Worm (Caenorhabditis elegans) whole organism, young adult: ENCODE measurements around the gene R09F10.5.

ENCODE experiments used
- B0035.1 ChIP-seq: sonication (generic microtip); optimal IDR thresholded peaks from 2 replicates; lab custom pipeline; 2016; ENCODE audit warnings: missing genetic modification characterization, mild to moderate bottlenecking, missing compliant biosample characterization, missing genotype, missing genetic modification reagents
- B0336.3 ChIP-seq: fragments of 200-800 bp; sonication (Bioruptor generic); IDR thresholded peaks from 2 replicates; pipeline ENCODE4 v1.3.6; 2022; ENCODE audit warnings: missing genetic modification characterization, missing compliant biosample characterization
- T26A5.8 ChIP-seq: sonication (generic microtip); optimal IDR thresholded peaks from 2 replicates; lab custom pipeline; 2016; ENCODE audit warnings: missing genetic modification characterization, missing compliant biosample characterization
- Y67H2A.10 ChIP-seq: fragments of 200-800 bp; sonication (Bioruptor generic); conservative IDR thresholded peaks from 2 replicates; pipeline ENCODE4 v1.3.6; 2022; ENCODE audit warnings: missing genetic modification reagents, missing genetic modification characterization, missing compliant biosample characterization
- Y95B8A.8 ChIP-seq: fragments of 200-800 bp; sonication (Bioruptor generic); IDR thresholded peaks from 2 replicates; pipeline ENCODE4 v1.3.6; 2022; ENCODE audit warnings: missing genetic modification reagents, missing genetic modification characterization, missing compliant biosample characterization
- ZK185.1 ChIP-seq: sonication (generic microtip); optimal IDR thresholded peaks from 2 replicates; lab custom pipeline; 2016; ENCODE audit warnings: mild to moderate bottlenecking, missing genetic modification characterization, missing compliant biosample characterization; ENCODE audit not compliant: poor library complexity, severe bottlenecking
- atf-7 ChIP-seq: sonication (generic microtip); optimal IDR thresholded peaks from 2 replicates; lab custom pipeline; 2017; ENCODE audit warnings: mild to moderate bottlenecking, missing genetic modification characterization, missing compliant biosample characterization
- ccch-3 ChIP-seq: fragments of 200-800 bp; sonication (Bioruptor generic); optimal IDR thresholded peaks from 2 replicates; lab custom pipeline; 2018; ENCODE audit warnings: mild to moderate bottlenecking, missing genetic modification characterization, missing compliant biosample characterization
- cebp-2 ChIP-seq: fragments of 200-800 bp; sonication (Bioruptor generic); IDR thresholded peaks from 2 replicates; pipeline ENCODE4 v1.3.6; 2022; ENCODE audit warnings: missing genetic modification characterization, missing compliant biosample characterization
- ceh-27 ChIP-seq: fragments of 200-800 bp; sonication (Bioruptor generic); optimal IDR thresholded peaks from 2 replicates; lab custom pipeline; 2018; ENCODE audit warnings: mild to moderate bottlenecking, missing genetic modification characterization, moderate library complexity, missing compliant biosample characterization
- ceh-91 ChIP-seq: fragments of 200-800 bp; sonication (Bioruptor generic); IDR thresholded peaks from 2 replicates; pipeline ENCODE4 v1.3.6; 2022; ENCODE audit warnings: missing genetic modification reagents, missing genetic modification characterization, missing compliant biosample characterization
- die-1 ChIP-seq: sonication (generic microtip); optimal IDR thresholded peaks from 2 replicates; lab custom pipeline; 2016; ENCODE audit warnings: missing genotype, mild to moderate bottlenecking, missing genetic modification characterization, missing compliant biosample characterization
- egl-18 ChIP-seq: fragments of 200-800 bp; sonication (Bioruptor generic); IDR thresholded peaks from 2 replicates; pipeline ENCODE4 v1.3.6; 2022; ENCODE audit warnings: missing genetic modification reagents, missing genetic modification characterization, missing compliant biosample characterization
- ets-4 ChIP-seq: fragments of 200-800 bp; sonication (Bioruptor generic); optimal IDR thresholded peaks from 2 replicates; lab custom pipeline; 2018; ENCODE audit warnings: mild to moderate bottlenecking, missing genetic modification characterization, missing compliant biosample characterization
- fkh-3 ChIP-seq: sonication (generic microtip); optimal IDR thresholded peaks from 2 replicates; lab custom pipeline; 2016; ENCODE audit warnings: mild to moderate bottlenecking, missing genetic modification characterization, missing compliant biosample characterization
- gei-17 ChIP-seq: fragments of 200-800 bp; sonication (Bioruptor generic); optimal IDR thresholded peaks from 2 replicates; lab custom pipeline; 2018; ENCODE audit warnings: mild to moderate bottlenecking, missing genetic modification characterization, missing compliant biosample characterization
- hlh-12 ChIP-seq: sonication (generic microtip); optimal IDR thresholded peaks from 2 replicates; lab custom pipeline; 2016; ENCODE audit warnings: missing genetic modification characterization, missing compliant biosample characterization
- hlh-26 ChIP-seq: fragments of 200-800 bp; sonication (Bioruptor generic); conservative IDR thresholded peaks from 2 replicates; pipeline ENCODE4 v1.3.6; 2022; ENCODE audit warnings: missing genetic modification reagents, missing genetic modification characterization, missing compliant biosample characterization
- hmg-1.2 ChIP-seq: fragments of 200-800 bp; sonication (Bioruptor generic); IDR thresholded peaks from 2 replicates; pipeline ENCODE4 v1.3.6; 2022; ENCODE audit warnings: missing genetic modification reagents, missing genetic modification characterization, missing compliant biosample characterization
- hrde-1 ChIP-seq: sonication (generic microtip); optimal IDR thresholded peaks from 2 replicates; lab custom pipeline; 2016; ENCODE audit warnings: missing genetic modification characterization, mild to moderate bottlenecking, missing compliant biosample characterization, moderate library complexity, missing genotype, missing genetic modification reagents, borderline replicate concordance
- lin-26 ChIP-seq: fragments of 200-800 bp; sonication (Bioruptor generic); IDR thresholded peaks from 2 replicates; pipeline ENCODE4 v1.3.6; 2022; ENCODE audit warnings: missing genetic modification reagents, missing genetic modification characterization, missing compliant biosample characterization
- lin-35 ChIP-seq, 3 experiments: fragments of 150-350 bp in 2 of 3; sonication (generic microtip) in 1 of 3; optimal IDR thresholded peaks; 2 replicates each; lab custom pipeline; 2014 to 2018; ENCODE audit warnings: missing biosample characterization in 3 of 3, missing genetic modification characterization in 3 of 3, missing genetic modification reagents in 3 of 3
- lin-54 ChIP-seq: fragments of 200-800 bp; sonication (Bioruptor generic); optimal IDR thresholded peaks from 2 replicates; lab custom pipeline; 2018; ENCODE audit warnings: mild to moderate bottlenecking, missing genetic modification characterization, missing compliant biosample characterization
- lir-1 ChIP-seq: fragments of 200-800 bp; sonication (Bioruptor generic); conservative IDR thresholded peaks from 2 replicates; pipeline ENCODE4 v1.3.6; 2022; ENCODE audit warnings: missing genetic modification reagents, missing genetic modification characterization, missing compliant biosample characterization
- lsy-27 ChIP-seq: sonication (generic microtip); optimal IDR thresholded peaks from 2 replicates; lab custom pipeline; 2017; ENCODE audit warnings: missing genetic modification characterization, mild to moderate bottlenecking, missing compliant biosample characterization, antibody characterized with exemption, missing genotype, borderline replicate concordance; ENCODE audit not compliant: insufficient read depth
- madf-10 ChIP-seq: sonication (generic microtip); optimal IDR thresholded peaks from 2 replicates; lab custom pipeline; 2016; ENCODE audit warnings: mild to moderate bottlenecking, missing genetic modification characterization, missing compliant biosample characterization
- madf-3 ChIP-seq: fragments of 200-800 bp; sonication (Bioruptor generic); IDR thresholded peaks from 2 replicates; pipeline ENCODE4 v1.3.6; 2022; ENCODE audit warnings: missing genetic modification reagents, missing genetic modification characterization, missing compliant biosample characterization
- mxl-1 ChIP-seq: sonication (generic microtip); optimal IDR thresholded peaks from 2 replicates; lab custom pipeline; 2016; ENCODE audit warnings: missing genetic modification characterization, missing compliant biosample characterization
- nhr-80 ChIP-seq: sonication (generic microtip); optimal IDR thresholded peaks from 2 replicates; lab custom pipeline; 2016; ENCODE audit warnings: missing genetic modification characterization, missing compliant biosample characterization
- pbrm-1 ChIP-seq: fragments of 200-800 bp; sonication (Bioruptor generic); IDR thresholded peaks from 2 replicates; pipeline ENCODE4 v1.3.6; 2022; ENCODE audit warnings: missing genetic modification reagents, missing genetic modification characterization, missing compliant biosample characterization
- pha-4 ChIP-seq: fragments of 150-350 bp; sonication (generic microtip); optimal IDR thresholded peaks from 2 replicates; lab custom pipeline; 2014; ENCODE audit warnings: missing biosample characterization, missing genetic modification reagents, missing genetic modification characterization
- snpc-4 ChIP-seq, 5 experiments: fragments of 150-350 bp in 1 of 5; sonication (generic microtip) in 4 of 5; optimal IDR thresholded peaks; 2 replicates each; lab custom pipeline; 2014 to 2018; ENCODE audit warnings: missing genetic modification characterization in 5 of 5, missing biosample characterization in 3 of 5, antibody characterized with exemption in 2 of 5, mild to moderate bottlenecking in 2 of 5, missing compliant biosample characterization in 2 of 5, missing genotype in 2 of 5, moderate library complexity in 2 of 5, missing genetic modification reagents in 1 of 5
- unc-62 ChIP-seq: fragments of 150-350 bp; optimal IDR thresholded peaks from 2 replicates; lab custom pipeline; 2014; ENCODE audit warnings: missing biosample characterization, missing genetic modification reagents, missing genetic modification characterization
- zim-3 ChIP-seq: sonication (generic microtip); optimal IDR thresholded peaks from 2 replicates; lab custom pipeline; 2017; ENCODE audit warnings: mild to moderate bottlenecking, missing genetic modification characterization, moderate library complexity, missing compliant biosample characterization

R09F10.5 gene

ce11 chrX:8318950-8319349 lies 11.4 kb upstream of the R09F10.5 start, which contains the start of gene srh-11:
Gene srh-11, minus strand, starts transcription at chrX:8319050.
- TF ChIP-seq pbrm-1 (GFP tag; lab: Robert Waterston, UW) (no peak), unc-62 (no peak), die-1 (tag; lab: Kevin White, UChicago) (no peak), fkh-3 (tag; lab: Kevin White, UChicago) (no peak), pha-4 (tag; lab: Kevin White, UChicago) (no peak), nhr-80 (tag; lab: Kevin White, UChicago) (no peak), atf-7 (tag; lab: Kevin White, UChicago) (no peak), Y67H2A.10 (GFP tag; lab: Robert Waterston, UW) (no peak), ceh-27 (GFP tag; lab: Kevin White, UChicago) (no peak), gei-17 (GFP tag; lab: Kevin White, UChicago) (no peak), hlh-26 (GFP tag; lab: Robert Waterston, UW) (no peak)

- no peak for TF ChIP-seq ccch-3
- no peak for TF ChIP-seq hrde-1
- TF ChIP-seq hlh-12 (tag; lab: Kevin White, UChicago): no peak
- no peak for TF ChIP-seq B0035.1 (tag; lab: Kevin White, UChicago)
- no peak for TF ChIP-seq lin-26
- TF ChIP-seq ceh-91 (GFP tag; lab: Robert Waterston, UW): no peak
- no peak for TF ChIP-seq ZK185.1 (tag; lab: Kevin White, UChicago)
- TF ChIP-seq die-1 (tag; lab: Kevin White, UChicago): no peak
- TF ChIP-seq lin-35 (GFP tag; optimal IDR thresholded peaks at IDR 0.05; lab: Kevin White, UChicago): no peak
- no peak for TF ChIP-seq zim-3 (tag; lab: Kevin White, UChicago)
- no peak for TF ChIP-seq ets-4 (GFP tag; lab: Kevin White, UChicago)
- TF ChIP-seq lin-54 (GFP tag; lab: Kevin White, UChicago): no peak
- TF ChIP-seq mxl-1 (tag; lab: Kevin White, UChicago): no peak
- TF ChIP-seq egl-18 (GFP tag; lab: Robert Waterston, UW): no peak
- TF ChIP-seq lir-1 (GFP tag; lab: Robert Waterston, UW): no peak
- TF ChIP-seq Y95B8A.8 (GFP tag; lab: Robert Waterston, UW): no peak
- TF ChIP-seq lsy-27 (tag; lab: Kevin White, UChicago): no peak
- TF ChIP-seq cebp-2 (GFP tag; lab: Robert Waterston, UW): no peak
Observed at ce11 chrX:8311590-8311989, 4.1 kb upstream of the R09F10.5 start.

ce11 chrX:8310747-8311146 lies 3.2 kb upstream of the R09F10.5 start:
- no peak for TF ChIP-seq snpc-4 (GFP tag; optimal IDR thresholded peaks at IDR 0.05; lab: Kevin White, UChicago)
- no peak for TF ChIP-seq snpc-4 (tag; optimal IDR thresholded peaks at IDR 0.05; lab: Kevin White, UChicago)
- no peak for TF ChIP-seq madf-3 (GFP tag; lab: Robert Waterston, UW)
- no peak for TF ChIP-seq lin-54 (GFP tag; lab: Kevin White, UChicago)
- no peak for TF ChIP-seq T26A5.8 (tag; lab: Kevin White, UChicago)
- no peak for TF ChIP-seq Y95B8A.8 (GFP tag; lab: Robert Waterston, UW)
- TF ChIP-seq lir-1 (GFP tag; lab: Robert Waterston, UW): no peak
- TF ChIP-seq unc-62: no peak
- no peak for TF ChIP-seq ets-4 (GFP tag; lab: Kevin White, UChicago)
- no peak for TF ChIP-seq B0336.3
- TF ChIP-seq hlh-26 (GFP tag; lab: Robert Waterston, UW): no peak
- no peak for TF ChIP-seq hmg-1.2 (GFP tag; lab: Robert Waterston, UW)
- no peak for TF ChIP-seq madf-10 (tag; lab: Kevin White, UChicago)
